Fruit fly (Drosophila melanogaster) whole organism, prepupa: ENCODE results near the gene nerfin-1.

Source experiments
- Blimp-1 ChIP-seq: fragments of 200-800 bp; sonication (Bioruptor generic); optimal IDR thresholded peaks from 3 replicates; lab custom pipeline; 2017; ENCODE audit warnings: missing biosample characterization, missing genetic modification characterization, mild to moderate bottlenecking, moderate library complexity, missing genetic modification reagents
- CG10669 ChIP-seq: fragments of 200-800 bp; sonication (Bioruptor generic); optimal IDR thresholded peaks from 3 replicates; lab custom pipeline; 2018; ENCODE audit warnings: missing biosample characterization, mild to moderate bottlenecking, missing genetic modification characterization, moderate library complexity
- CG31627 ChIP-seq: fragments of 200-800 bp; sonication (Bioruptor generic); optimal IDR thresholded peaks from 3 replicates; lab custom pipeline; 2016; ENCODE audit warnings: missing biosample characterization, missing genetic modification characterization
- CG34406 ChIP-seq: fragments of 200-800 bp; sonication (Bioruptor generic); optimal IDR thresholded peaks from 3 replicates; lab custom pipeline; 2016; ENCODE audit warnings: missing biosample characterization, missing genetic modification characterization
- CG6792 ChIP-seq: fragments of 200-800 bp; sonication (Bioruptor generic); optimal IDR thresholded peaks from 3 replicates; lab custom pipeline; 2016; ENCODE audit warnings: missing biosample characterization, missing genetic modification characterization
- CG8319 ChIP-seq: fragments of 200-800 bp; sonication (Bioruptor generic); optimal IDR thresholded peaks from 3 replicates; lab custom pipeline; 2016; ENCODE audit warnings: missing biosample characterization, missing genetic modification characterization
- CG8632 ChIP-seq: fragments of 200-800 bp; sonication (Bioruptor generic); optimal IDR thresholded peaks from 3 replicates; lab custom pipeline; 2016; ENCODE audit warnings: missing biosample characterization, missing genetic modification characterization
- Eip75B ChIP-seq: fragments of 200-800 bp; sonication (Bioruptor generic); optimal IDR thresholded peaks from 3 replicates; lab custom pipeline; 2016; ENCODE audit warnings: missing biosample characterization, missing genetic modification characterization
- Hr39 ChIP-seq: fragments of 200-800 bp; sonication (Bioruptor generic); optimal IDR thresholded peaks from 2 replicates; lab custom pipeline; 2016; ENCODE audit warnings: missing biosample characterization, missing genetic modification characterization
- Sox102F ChIP-seq: fragments of 200-800 bp; sonication (Bioruptor generic); optimal IDR thresholded peaks from 2 replicates; lab custom pipeline; 2016; ENCODE audit warnings: missing biosample characterization, mild to moderate bottlenecking, missing genetic modification characterization
- Sox15 ChIP-seq: fragments of 200-800 bp; sonication (Bioruptor generic); optimal IDR thresholded peaks from 3 replicates; lab custom pipeline; 2016; ENCODE audit warnings: missing biosample characterization, missing genetic modification characterization
- fkh ChIP-seq: fragments of 200-800 bp; sonication (Bioruptor generic); optimal IDR thresholded peaks from 3 replicates; lab custom pipeline; 2017; ENCODE audit warnings: missing biosample characterization, mild to moderate bottlenecking, missing genetic modification characterization, moderate library complexity
- salr ChIP-seq, 2 experiments: fragments of 200-800 bp; sonication (Bioruptor generic); optimal IDR thresholded peaks; 3 replicates each; lab custom pipeline; 2016 to 2018; ENCODE audit warnings: missing biosample characterization in 2 of 2, missing genetic modification characterization in 2 of 2, mild to moderate bottlenecking in 1 of 2
- vri ChIP-seq: fragments of 200-800 bp; sonication (Bioruptor generic); optimal IDR thresholded peaks from 3 replicates; lab custom pipeline; 2016; ENCODE audit warnings: missing biosample characterization, mild to moderate bottlenecking, missing genetic modification characterization

- TF ChIP-seq CG6792 (GFP tag; lab: Kevin White, UChicago) (no peak), salr (GFP tag; optimal IDR thresholded peaks at IDR 0.05; lab: Kevin White, UChicago) (no peak), Blimp-1 (no peak), CG8632 (no peak), vri (no peak), CG8319 (no peak), Sox15 (no peak), Eip75B (GFP tag; lab: Kevin White, UChicago) (no peak), CG31627 (GFP tag; lab: Kevin White, UChicago) (no peak), Sox102F (no peak), fkh (GFP tag; lab: Kevin White, UChicago) (no peak), Hr39 (no peak), CG10669 (GFP tag; lab: Kevin White, UChicago) (no peak), CG34406 (no peak)
Measured at dm6 chr3L:876087-876486, 32.8 kb upstream of the nerfin-1 start.
